Worm (Caenorhabditis elegans) whole organism, midembryonic: ENCODE measurements around the gene endu-2.
A peak's percentile ranks its signal among the peaks of the same experiment; 100 is the strongest.

Source experiments
- T22C8.4 ChIP-seq: fragments of 200-800 bp; sonication (Bioruptor generic); IDR thresholded peaks from 2 replicates; pipeline ENCODE4 v1.3.6; 2022; ENCODE audit warnings: missing genetic modification characterization, missing compliant biosample characterization
- cog-1 ChIP-seq: sonication (generic microtip); optimal IDR thresholded peaks from 2 replicates; lab custom pipeline; 2016; ENCODE audit warnings: missing genetic modification characterization, missing compliant biosample characterization
- flt-1 ChIP-seq: fragments of 200-800 bp; sonication (Bioruptor generic); IDR thresholded peaks from 2 replicates; pipeline ENCODE4 v1.3.6; 2022; ENCODE audit warnings: missing genetic modification characterization, missing compliant biosample characterization
- klf-2 ChIP-seq: fragments of 200-800 bp; sonication (Bioruptor generic); conservative IDR thresholded peaks from 2 replicates; pipeline ENCODE4 v1.3.6; 2022; ENCODE audit warnings: missing genetic modification reagents, missing genetic modification characterization, missing compliant biosample characterization
- med-1 ChIP-seq: sonication (generic microtip); optimal IDR thresholded peaks from 2 replicates; lab custom pipeline; 2017; ENCODE audit warnings: missing genetic modification characterization, mild to moderate bottlenecking, missing compliant biosample characterization, antibody characterized with exemption, missing genetic modification reagents; ENCODE audit not compliant: insufficient read depth
- ref-1 ChIP-seq: fragments of 200-800 bp; sonication (Bioruptor generic); conservative IDR thresholded peaks from 2 replicates; pipeline ENCODE4 v1.3.6; 2022; ENCODE audit warnings: missing genetic modification reagents, missing genetic modification characterization, missing compliant biosample characterization
- tab-1 ChIP-seq: fragments of 200-800 bp; sonication (Bioruptor generic); IDR thresholded peaks from 2 replicates; pipeline ENCODE4 v1.3.6; 2022; ENCODE audit warnings: missing genetic modification characterization, missing compliant biosample characterization
- ztf-23 ChIP-seq: fragments of 200-800 bp; sonication (Bioruptor generic); IDR thresholded peaks from 2 replicates; pipeline ENCODE4 v1.3.6; 2022; ENCODE audit warnings: missing genetic modification reagents, missing genetic modification characterization, missing compliant biosample characterization
- ztf-29 ChIP-seq: fragments of 200-800 bp; sonication (Bioruptor generic); IDR thresholded peaks from 2 replicates; pipeline ENCODE4 v1.3.6; 2022; ENCODE audit warnings: missing genetic modification reagents, missing genetic modification characterization, missing compliant biosample characterization

Gene endu-2

DNA sequence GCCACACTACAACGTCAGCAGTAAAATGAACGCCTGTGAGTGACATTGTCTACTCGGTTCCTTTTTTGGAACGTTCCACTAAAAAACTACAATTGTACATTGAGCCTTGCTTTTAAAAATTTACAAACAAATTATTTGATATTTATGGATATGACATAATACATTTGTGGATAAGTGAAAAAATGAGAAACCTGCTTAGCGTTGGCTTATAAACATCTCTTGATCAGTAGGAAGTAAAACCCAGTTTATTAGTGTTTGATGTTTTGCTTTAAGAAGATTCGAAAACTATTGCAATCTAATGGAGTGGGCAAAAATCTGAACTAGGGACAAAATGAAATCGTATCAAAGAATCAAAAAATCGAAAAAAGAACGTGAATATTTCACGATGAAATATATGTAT is 25.1 kb upstream of the endu-2 start:
- no peak for TF ChIP-seq T22C8.4
- TF ChIP-seq ztf-23: no peak
- no peak for TF ChIP-seq flt-1 (GFP tag; lab: Robert Waterston, UW)
- TF ChIP-seq klf-2 (GFP tag; lab: Robert Waterston, UW): no peak
- no peak for TF ChIP-seq ref-1 (GFP tag; lab: Robert Waterston, UW)
- TF ChIP-seq tab-1 (GFP tag; lab: Robert Waterston, UW): no peak
- TF ChIP-seq med-1 (GFP tag; lab: Kevin White, UChicago): no peak
- TF ChIP-seq ztf-29: no peak
- TF ChIP-seq cog-1: no peak

DNA sequence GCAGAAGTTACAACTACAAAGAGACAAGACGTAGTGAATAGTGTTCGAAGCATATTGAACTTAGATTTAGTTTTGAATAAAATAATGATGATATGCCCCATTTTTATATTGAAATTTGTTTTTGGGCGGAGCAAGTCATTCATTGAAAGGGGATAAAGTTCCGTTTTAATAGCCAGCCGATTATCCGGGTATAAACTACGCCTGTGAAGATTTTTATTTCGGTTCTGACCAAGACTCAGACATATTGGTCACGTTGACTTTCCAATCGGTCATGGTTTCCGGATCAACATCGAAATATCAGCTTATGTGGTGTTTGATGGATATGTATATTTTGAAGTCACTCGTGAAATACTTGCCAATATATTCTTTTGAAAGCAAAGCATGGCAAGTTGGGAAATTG is 23.4 kb upstream of the endu-2 start, which contains the start of gene K02A6.4:
Gene K02A6.4, minus strand, starts transcription at position 101 of the 400 bp plus-strand sequence.
- TF ChIP-seq cog-1 (no peak), ztf-29 (no peak), T22C8.4 (no peak)

DNA sequence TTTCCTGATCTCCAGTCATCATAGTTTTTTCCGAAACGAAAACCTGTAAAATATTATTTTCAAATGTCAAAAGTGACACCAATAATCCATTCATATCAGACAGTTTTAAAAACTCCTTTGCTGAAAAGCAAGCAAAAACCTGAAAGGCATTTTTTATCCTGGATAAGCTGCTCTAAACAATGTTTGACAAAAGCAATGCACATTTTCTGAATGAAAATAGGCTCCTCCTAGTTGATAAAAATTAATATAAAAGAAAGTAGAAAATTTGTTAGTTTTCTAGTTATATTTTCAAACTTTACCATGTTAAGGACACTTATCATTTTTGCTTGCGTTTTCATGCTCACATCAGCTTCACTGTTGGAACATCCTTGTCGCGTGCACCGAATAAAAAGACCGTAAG is 22.7 kb upstream of the endu-2 start, which contains the start of gene K02A6.1:
Gene K02A6.1, plus strand, starts transcription at position 301 of the 400 bp plus-strand sequence.
- TF ChIP-seq ztf-23 (no peak), T22C8.4 (no peak), med-1 (GFP tag; lab: Kevin White, UChicago) (no peak), klf-2 (GFP tag; lab: Robert Waterston, UW) (no peak), tab-1 (GFP tag; lab: Robert Waterston, UW) (no peak), flt-1 (GFP tag; lab: Robert Waterston, UW) (no peak), ref-1 (GFP tag; lab: Robert Waterston, UW) (no peak), cog-1 (no peak), ztf-29 (no peak)

DNA sequence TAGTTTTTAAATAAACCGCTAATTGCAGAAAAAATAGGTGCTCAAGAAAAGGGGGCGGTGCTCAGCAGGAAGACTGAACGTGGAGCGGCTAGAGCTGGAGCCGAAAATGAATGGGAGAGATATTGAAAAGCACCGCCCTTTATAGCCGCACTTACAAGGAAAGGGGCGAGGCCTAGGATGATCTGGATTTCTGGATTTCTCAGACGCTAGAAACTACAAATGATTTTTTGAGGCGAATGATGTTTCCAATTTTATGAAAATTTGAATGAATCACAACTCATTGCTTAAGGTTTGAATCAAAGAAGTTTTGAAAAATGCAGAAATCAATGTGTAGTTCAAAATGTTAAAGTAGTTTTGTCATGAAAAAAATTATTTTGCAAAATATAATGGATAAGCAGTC is 17.2 kb upstream of the endu-2 start, which contains the start of gene K02A6.2:
Gene K02A6.2, minus strand, starts transcription at position 101 of the 400 bp plus-strand sequence.
- TF ChIP-seq ztf-29 (no peak), T22C8.4 (no peak), med-1 (GFP tag; lab: Kevin White, UChicago) (no peak), flt-1 (GFP tag; lab: Robert Waterston, UW) (no peak), klf-2 (GFP tag; lab: Robert Waterston, UW) (no peak), tab-1 (GFP tag; lab: Robert Waterston, UW) (no peak)

DNA sequence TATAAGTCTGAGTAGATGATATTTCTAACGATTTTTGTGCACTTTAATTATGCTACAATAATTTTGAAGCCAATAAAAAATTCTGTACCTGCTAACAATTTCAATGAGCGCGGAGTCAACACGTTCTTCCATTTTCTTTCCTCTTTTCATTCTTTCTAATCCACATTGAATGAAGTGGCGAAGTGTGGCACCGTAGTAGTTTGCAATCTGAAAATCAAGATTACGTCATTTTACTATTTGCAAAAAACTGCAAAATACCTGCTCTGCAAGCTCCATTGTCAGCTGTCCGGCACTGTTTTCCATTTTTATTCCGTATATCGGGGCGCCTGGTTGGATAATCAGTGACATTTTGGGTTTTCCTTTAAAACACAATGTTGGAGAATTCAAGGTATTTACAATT is 12.9 kb upstream of the endu-2 start:
- no peak for TF ChIP-seq med-1 (GFP tag; lab: Kevin White, UChicago)
- TF ChIP-seq ref-1 (GFP tag; lab: Robert Waterston, UW): no peak

DNA sequence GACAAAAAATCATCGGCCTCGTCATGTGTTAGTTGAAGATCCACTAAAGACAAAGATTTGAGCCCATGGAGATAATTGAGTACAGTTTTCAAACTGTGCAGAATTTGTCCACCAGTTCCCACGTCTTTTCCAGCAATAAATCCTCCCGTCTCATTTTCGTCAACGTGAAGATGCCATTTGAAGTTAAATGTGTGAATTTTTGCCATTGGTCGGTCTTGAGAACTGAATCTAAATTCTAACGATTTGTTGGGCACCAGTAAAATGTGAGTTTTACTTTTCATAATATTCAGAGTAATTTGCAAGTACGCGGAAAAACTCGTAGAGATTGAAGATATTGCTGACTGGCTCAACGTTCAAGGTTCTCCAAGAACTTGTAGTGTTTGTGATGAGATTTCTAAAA is 11.5 kb upstream of the endu-2 start:
- TF ChIP-seq ztf-29: no peak
- no peak for TF ChIP-seq cog-1
- no peak for TF ChIP-seq ref-1 (GFP tag; lab: Robert Waterston, UW)
- no peak for TF ChIP-seq klf-2 (GFP tag; lab: Robert Waterston, UW)

DNA sequence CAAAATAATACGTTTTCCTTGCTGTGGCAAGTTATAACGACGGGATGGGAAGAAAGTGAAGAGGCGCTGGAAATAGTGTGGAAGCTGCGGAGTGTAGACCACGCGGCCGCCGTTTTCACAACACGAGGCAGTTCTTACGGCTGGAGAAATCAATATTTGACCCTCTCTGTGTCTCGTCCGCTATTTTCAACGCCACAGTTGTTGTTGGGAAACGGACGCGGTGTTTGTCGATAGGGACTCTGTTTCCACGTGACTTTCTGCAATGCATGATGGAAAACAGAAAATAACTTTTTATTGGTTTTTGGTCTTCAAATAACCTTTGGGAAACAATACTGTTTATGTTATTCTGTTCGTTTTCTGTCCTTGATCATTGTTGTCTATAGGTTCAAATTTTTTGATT is 10.2 kb upstream of the endu-2 start, which contains the start of gene K02A6.3:
Gene K02A6.3, minus strand, starts transcription at position 74 of the 400 bp plus-strand sequence.
- TF ChIP-seq ztf-23 (no peak), ref-1 (GFP tag; lab: Robert Waterston, UW) (no peak), ztf-29 (no peak), klf-2 (GFP tag; lab: Robert Waterston, UW) (no peak), cog-1 (peak; percentile 50), med-1 (GFP tag; lab: Kevin White, UChicago) (no peak), flt-1 (GFP tag; lab: Robert Waterston, UW) (0 out of 2 replicates have a peak, but pooled peaks have one; percentile 36), tab-1 (GFP tag; lab: Robert Waterston, UW) (no peak), T22C8.4 (peak; percentile 83)

DNA sequence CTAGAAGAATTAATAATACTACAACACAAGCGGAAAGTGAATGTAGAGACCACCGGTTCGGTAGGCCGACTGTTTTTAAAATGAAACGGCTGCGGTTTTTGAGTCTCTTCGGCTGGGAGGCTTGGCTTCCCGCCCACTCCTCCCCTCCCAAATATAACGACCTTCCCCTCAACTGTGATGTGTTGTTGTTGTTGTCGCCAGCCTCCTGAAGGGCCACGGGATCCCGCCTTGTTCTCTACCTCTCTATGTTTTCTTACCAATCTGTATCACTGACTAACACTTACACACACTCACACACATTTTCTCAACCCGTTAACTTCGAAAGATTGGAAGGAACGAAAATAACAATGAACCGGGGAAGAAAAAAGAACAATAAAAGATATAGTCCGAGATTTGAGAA is 8.5 kb upstream of the endu-2 start:
- TF ChIP-seq tab-1 (GFP tag; lab: Robert Waterston, UW) (no peak), T22C8.4 (no peak), flt-1 (GFP tag; lab: Robert Waterston, UW) (no peak), klf-2 (GFP tag; lab: Robert Waterston, UW) (no peak), ztf-23 (no peak), ztf-29 (no peak), cog-1 (no peak), med-1 (GFP tag; lab: Kevin White, UChicago) (no peak), ref-1 (GFP tag; lab: Robert Waterston, UW) (no peak)

DNA sequence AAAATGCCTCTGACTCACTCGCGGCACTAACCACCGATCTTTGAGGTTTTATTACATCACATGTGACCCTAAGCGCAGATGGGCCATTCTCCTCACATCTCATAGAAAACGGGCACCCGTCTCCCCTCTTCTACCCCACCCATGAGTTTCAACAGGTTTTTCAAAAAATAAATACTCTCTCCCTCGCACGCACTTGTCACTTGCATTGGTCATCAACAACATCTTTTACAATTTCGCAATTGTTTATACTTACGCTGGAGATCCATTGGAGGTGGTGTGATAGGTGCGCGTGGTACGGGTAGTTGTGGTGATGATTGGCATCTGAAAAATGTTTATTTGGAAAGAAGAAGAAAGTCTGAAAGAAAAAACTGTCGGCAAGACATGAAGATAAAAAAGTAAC is 6.1 kb upstream of the endu-2 start, which contains the start of gene M60.4:
Gene M60.4, minus strand, starts transcription at position 321 of the 400 bp plus-strand sequence.
- TF ChIP-seq klf-2 (GFP tag; lab: Robert Waterston, UW) (no peak), flt-1 (GFP tag; lab: Robert Waterston, UW) (no peak), ztf-29 (no peak), tab-1 (GFP tag; lab: Robert Waterston, UW) (no peak), cog-1 (no peak), med-1 (GFP tag; lab: Kevin White, UChicago) (no peak), T22C8.4 (no peak), ztf-23 (no peak), ref-1 (GFP tag; lab: Robert Waterston, UW) (no peak)

DNA sequence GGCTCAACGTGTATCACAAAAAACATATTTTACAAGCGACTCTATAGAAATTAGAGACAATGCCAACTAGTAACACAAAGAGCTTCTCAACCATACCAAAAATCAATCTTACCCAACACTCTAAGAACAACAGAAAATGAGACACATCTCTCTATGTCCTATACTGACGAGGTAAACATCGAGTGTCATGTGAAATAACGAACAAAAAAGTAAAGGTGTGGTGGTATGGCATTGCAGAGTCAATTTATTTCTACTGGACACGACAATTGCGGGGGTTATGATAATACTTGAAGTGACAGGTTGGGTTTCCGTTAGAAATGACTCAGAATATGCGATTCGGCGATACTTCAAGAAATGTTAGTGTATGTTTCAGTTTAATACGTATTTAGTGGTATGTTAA is 5.6 kb upstream of the endu-2 start:
- TF ChIP-seq ztf-23 (no peak), tab-1 (GFP tag; lab: Robert Waterston, UW) (no peak), T22C8.4 (no peak), ref-1 (GFP tag; lab: Robert Waterston, UW) (no peak), klf-2 (GFP tag; lab: Robert Waterston, UW) (no peak), cog-1 (no peak), flt-1 (GFP tag; lab: Robert Waterston, UW) (no peak), ztf-29 (no peak), med-1 (GFP tag; lab: Kevin White, UChicago) (no peak)
